Worm (Caenorhabditis elegans) whole organism, mixed stage, embryonic: ENCODE data around the gene ceh-57.

Experiments
- blmp-1 ChIP-seq: fragments of 150-350 bp; optimal IDR thresholded peaks from 2 replicates; lab custom pipeline; 2014; ENCODE audit warnings: missing biosample characterization, missing genetic modification characterization
- ceh-39 ChIP-seq: fragments of 150-350 bp; optimal IDR thresholded peaks from 2 replicates; lab custom pipeline; 2014; ENCODE audit warnings: missing biosample characterization, missing genetic modification characterization
- ham-2 ChIP-seq: fragments of 200-800 bp; sonication (Bioruptor generic); optimal IDR thresholded peaks from 2 replicates; lab custom pipeline; 2018; ENCODE audit warnings: mild to moderate bottlenecking, missing genetic modification characterization, missing compliant biosample characterization
- lin-32 ChIP-seq: fragments of 200-800 bp; sonication (Bioruptor generic); optimal IDR thresholded peaks from 2 replicates; lab custom pipeline; 2018; ENCODE audit warnings: mild to moderate bottlenecking, missing genetic modification characterization, missing compliant biosample characterization
- lsy-2 ChIP-seq: fragments of 150-350 bp; optimal IDR thresholded peaks from 2 replicates; lab custom pipeline; 2014; ENCODE audit warnings: missing biosample characterization, missing genetic modification characterization
- nhr-12 ChIP-seq: fragments of 150-350 bp; optimal IDR thresholded peaks from 2 replicates; lab custom pipeline; 2014; ENCODE audit warnings: missing biosample characterization, missing genetic modification characterization
- nhr-2 ChIP-seq: fragments of 150-350 bp; optimal IDR thresholded peaks from 2 replicates; lab custom pipeline; 2014; ENCODE audit warnings: missing biosample characterization, missing genetic modification characterization
- nhr-237 ChIP-seq: fragments of 150-350 bp; optimal IDR thresholded peaks from 2 replicates; lab custom pipeline; 2014; ENCODE audit warnings: missing biosample characterization, missing genetic modification characterization
- nhr-28 ChIP-seq: fragments of 150-350 bp; optimal IDR thresholded peaks from 2 replicates; lab custom pipeline; 2014; ENCODE audit warnings: missing biosample characterization, missing genetic modification characterization
- nhr-76 ChIP-seq: sonication (generic microtip); optimal IDR thresholded peaks from 2 replicates; lab custom pipeline; 2017; ENCODE audit warnings: missing biosample characterization, missing genetic modification characterization
- pha-4 ChIP-seq: fragments of 150-350 bp; optimal IDR thresholded peaks from 2 replicates; lab custom pipeline; 2018; ENCODE audit warnings: missing biosample characterization, missing genetic modification reagents, missing genetic modification characterization
- snpc-4 ChIP-seq: fragments of 150-350 bp; optimal IDR thresholded peaks from 2 replicates; lab custom pipeline; 2014; ENCODE audit warnings: missing biosample characterization, missing genetic modification characterization
- unc-62 ChIP-seq: fragments of 150-350 bp; optimal IDR thresholded peaks from 2 replicates; lab custom pipeline; 2014; ENCODE audit warnings: missing biosample characterization, missing genetic modification reagents, missing genetic modification characterization
- ztf-11 ChIP-seq: fragments of 150-350 bp; optimal IDR thresholded peaks from 2 replicates; lab custom pipeline; 2014; ENCODE audit warnings: missing biosample characterization, missing genetic modification characterization

- TF ChIP-seq lin-32 (GFP tag; lab: Kevin White, UChicago) = no peak
- no peak for TF ChIP-seq unc-62 (GFP tag; lab: Kevin White, UChicago)
- TF ChIP-seq ham-2 (GFP tag; lab: Kevin White, UChicago) = no peak
- no peak for TF ChIP-seq pha-4 (tag; lab: Kevin White, UChicago)
- TF ChIP-seq ceh-39 (tag; lab: Kevin White, UChicago) = no peak
- TF ChIP-seq nhr-28 = no peak
- no peak for TF ChIP-seq nhr-76 (tag; lab: Kevin White, UChicago)
- no peak for TF ChIP-seq nhr-2
- TF ChIP-seq snpc-4 = no peak
- TF ChIP-seq nhr-237 = no peak
- no peak for TF ChIP-seq blmp-1
- no peak for TF ChIP-seq ztf-11 (tag; lab: Kevin White, UChicago)
- no peak for TF ChIP-seq nhr-12 (tag; lab: Kevin White, UChicago)
- no peak for TF ChIP-seq lsy-2
These were observed 45.7 kb downstream of the ceh-57 start, which contains the start of gene idpp-4 for ce11 chrII:10321410-10321809.
